Fruit fly (Drosophila melanogaster): Measurements from ENCODE around the gene comm2.
A peak's percentile ranks its signal among the peaks of the same experiment; 100 is the strongest.

The comm2 gene

dm6 chr3L:15672800-15673199 is 26.9 kb downstream of the comm2 start (continued):
- TF ChIP-seq pan (optimal IDR thresholded peaks at IDR 0.05) = no peak
- no peak for TF ChIP-seq pan (GFP tag; optimal IDR thresholded peaks at IDR 0.05 in 1 of 2, IDR thresholded peaks at IDR 0.05 in 1 of 2)
- no peak for TF ChIP-seq p53 (GFP tag; optimal IDR thresholded peaks at IDR 0.05)
- TF ChIP-seq zf30C (GFP tag; optimal IDR thresholded peaks at IDR 0.05) = peak; percentile 19
- no peak for TF ChIP-seq salm (tag; optimal IDR thresholded peaks at IDR 0.05)
- TF ChIP-seq pzg (GFP tag; optimal IDR thresholded peaks at IDR 0.05) = no peak
- TF ChIP-seq unpg (GFP tag; optimal IDR thresholded peaks at IDR 0.05) = peak; percentile 51
- no peak for TF ChIP-seq Sry-δ (GFP tag; optimal IDR thresholded peaks at IDR 0.05)
- no peak for TF ChIP-seq lilli (GFP tag; optimal IDR thresholded peaks at IDR 0.05)
- no peak for TF ChIP-seq emc (GFP tag; optimal IDR thresholded peaks at IDR 0.05)
- TF ChIP-seq cwo (GFP tag; optimal IDR thresholded peaks at IDR 0.05) = no peak
- TF ChIP-seq corto (GFP tag; optimal IDR thresholded peaks at IDR 0.05) = no peak
- no peak for TF ChIP-seq ttk (GFP tag; IDR thresholded peaks at IDR 0.05)
- TF ChIP-seq CG10209 (GFP tag; optimal IDR thresholded peaks at IDR 0.05) = peak; percentile 11
- no peak for TF ChIP-seq Fer1 (GFP tag; optimal IDR thresholded peaks at IDR 0.05)
- TF ChIP-seq CG14441 (GFP tag; IDR thresholded peaks at IDR 0.05) = no peak
- no peak for TF ChIP-seq CG12236 (GFP tag; optimal IDR thresholded peaks at IDR 0.05)
- no peak for TF ChIP-seq CG11247 (GFP tag; IDR thresholded peaks at IDR 0.05)
- no peak for TF ChIP-seq Bdp1 (GFP tag; optimal IDR thresholded peaks at IDR 0.05)
- no peak for TF ChIP-seq schlank (tag; optimal IDR thresholded peaks at IDR 0.05)
- TF ChIP-seq sob (GFP tag; IDR thresholded peaks at IDR 0.05) = no peak
- no peak for TF ChIP-seq usp (GFP tag; optimal IDR thresholded peaks at IDR 0.05)
- no peak for TF ChIP-seq prd (optimal IDR thresholded peaks at IDR 0.05)
- peak; percentile 45; the same call in 2 of the 3 replicates for TF ChIP-seq prd (GFP tag; IDR thresholded peaks at IDR 0.05)
- TF ChIP-seq D (optimal IDR thresholded peaks at IDR 0.05) = no peak
- TF ChIP-seq D (GFP tag; optimal IDR thresholded peaks at IDR 0.05) = peak; percentile 49
- TF ChIP-seq Mad (GFP tag; optimal IDR thresholded peaks at IDR 0.05) = no peak
- TF ChIP-seq pnt (GFP tag; optimal IDR thresholded peaks at IDR 0.05) = no peak
- peak; percentile 35; the same call in 1 of the 3 replicates for TF ChIP-seq zfh1 (GFP tag; IDR thresholded peaks at IDR 0.05)
- TF ChIP-seq Fer2 (tag; optimal IDR thresholded peaks at IDR 0.05) = no peak
- peak; percentile 29 for TF ChIP-seq tio (GFP tag; optimal IDR thresholded peaks at IDR 0.05)
- TF ChIP-seq CG5245 (GFP tag; optimal IDR thresholded peaks at IDR 0.05) = peak; percentile 9
- TF ChIP-seq HmgZ (tag; optimal IDR thresholded peaks at IDR 0.05) = no peak
- peak; percentile 30 for TF ChIP-seq CoRest (tag; optimal IDR thresholded peaks at IDR 0.05)
- TF ChIP-seq Blimp-1 (GFP tag; optimal IDR thresholded peaks at IDR 0.05) = peak; percentile 36
- TF ChIP-seq CG6175 (GFP tag; IDR thresholded peaks at IDR 0.05) = no peak
- TF ChIP-seq lola (GFP tag; optimal IDR thresholded peaks at IDR 0.05) = peak in 1 of 3 experiments; percentile 77
- no peak for TF ChIP-seq Oaz (GFP tag; IDR thresholded peaks at IDR 0.05)
- no peak for TF ChIP-seq CG6272 (GFP tag; IDR thresholded peaks at IDR 0.05)
- peak; percentile 25 for TF ChIP-seq CG8388 (GFP tag; optimal IDR thresholded peaks at IDR 0.05)
- no peak for TF ChIP-seq Awh (GFP tag; IDR thresholded peaks at IDR 0.05)
- TF ChIP-seq HHEX (GFP tag; optimal IDR thresholded peaks at IDR 0.05) = no peak
- 0 out of 2 replicates have a peak, but pooled peaks have one; percentile 19 for TF ChIP-seq dati (GFP tag; IDR thresholded peaks at IDR 0.05)
- TF ChIP-seq Ets65A (GFP tag) = peak; percentile 92
- no peak for TF ChIP-seq YL-1 (GFP tag; optimal IDR thresholded peaks at IDR 0.05)
- TF ChIP-seq CG11696 (GFP tag; IDR thresholded peaks at IDR 0.05) = no peak
- TF ChIP-seq ci (GFP tag; IDR thresholded peaks at IDR 0.05) = no peak
- peak; percentile 46; the same call in 1 of the 2 replicates for TF ChIP-seq CG10959 (GFP tag; IDR thresholded peaks at IDR 0.05)
- no peak for TF ChIP-seq br (optimal IDR thresholded peaks at IDR 0.05)
- TF ChIP-seq sens-2 (GFP tag; IDR thresholded peaks at IDR 0.05) = no peak
- no peak for TF ChIP-seq Ravus (GFP tag; IDR thresholded peaks at IDR 0.05)
- peak; percentile 22 for TF ChIP-seq tin (GFP tag; optimal IDR thresholded peaks at IDR 0.05)
- no peak for TF ChIP-seq HLH54F (GFP tag; optimal IDR thresholded peaks at IDR 0.05)
- no peak for TF ChIP-seq CG12155 (GFP tag; optimal IDR thresholded peaks at IDR 0.05)
